Worm (Caenorhabditis elegans) whole organism, L4/young adult: ENCODE measurements around the gene srg-64.

ENCODE experiments used
- W03F9.2 ChIP-seq: fragments of 150-350 bp; optimal IDR thresholded peaks from 2 replicates; lab custom pipeline; 2014; ENCODE audit warnings: missing biosample characterization, missing genetic modification characterization
- dao-5 ChIP-seq: sonication (generic microtip); optimal IDR thresholded peaks from 2 replicates; lab custom pipeline; 2016; ENCODE audit warnings: missing genotype, missing genetic modification characterization, moderate library complexity, missing compliant biosample characterization

ce11 chrX:15742310-15742709, 1.9 kb upstream of the srg-64 start, which contains the start of gene nhr-255:
- TF ChIP-seq dao-5 (no peak), W03F9.2 (tag; lab: Kevin White, UChicago) (no peak)
